Worm (Caenorhabditis elegans): Measurements from ENCODE around the gene tag-266.
A peak's percentile ranks its signal among the peaks of the same experiment; 100 is the strongest.

tag-266 gene

DNA sequence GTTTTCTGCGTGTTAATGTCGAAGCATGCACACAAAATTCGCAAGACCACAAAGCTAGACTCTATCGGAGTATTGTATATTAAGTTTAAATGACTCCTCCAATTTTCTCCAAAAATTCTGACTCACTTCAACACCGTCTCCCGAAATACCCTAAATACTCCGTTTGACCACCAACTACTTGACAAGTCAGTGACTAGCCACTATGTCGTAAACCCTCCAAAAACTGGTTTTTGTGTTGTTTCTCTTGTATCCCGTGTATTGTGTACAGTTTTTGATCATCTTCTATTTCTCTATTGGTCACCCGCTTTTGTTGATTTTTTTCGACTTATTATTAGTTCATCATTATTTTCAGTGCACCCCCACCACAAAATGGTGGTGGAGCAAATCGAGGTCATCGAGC lies 18.3 kb upstream of the tag-266 start, which contains the start of gene C09F5.1:
C09F5.1 (plus strand) TSS at position 353 of the 400 bp plus-strand sequence.
- TF ChIP-seq tbx-2 (tag; optimal IDR thresholded peaks at IDR 0.05) (no peak), grh-1 (GFP tag; IDR thresholded peaks at IDR 0.05) (peak; percentile 81), snu-23 (GFP tag; optimal IDR thresholded peaks at IDR 0.05) (peak; percentile 52), elt-3 (tag; optimal IDR thresholded peaks at IDR 0.05) (peak in 2 of 6 experiments; percentile 34 to 35), nhr-20 (tag; optimal IDR thresholded peaks at IDR 0.05) (peak; percentile 18), fos-1 (tag; optimal IDR thresholded peaks at IDR 0.05) (no peak), efl-1 (optimal IDR thresholded peaks at IDR 0.05) (no peak), efl-1 (GFP tag; optimal IDR thresholded peaks at IDR 0.05 in 1 of 2) (peak in 1 of 2 experiments; percentile 45), nhr-71 (tag; optimal IDR thresholded peaks at IDR 0.05) (peak; percentile 15), lin-35 (GFP tag; optimal IDR thresholded peaks at IDR 0.05) (peak in 1 of 2 experiments; percentile 37), blmp-1 (tag; optimal IDR thresholded peaks at IDR 0.05) (peak; percentile 66), nhr-84 (tag; optimal IDR thresholded peaks at IDR 0.05) (no peak), mdl-1 (tag; optimal IDR thresholded peaks at IDR 0.05) (no peak), nhr-47 (tag; optimal IDR thresholded peaks at IDR 0.05) (peak; percentile 1), C16A3.4 (tag; optimal IDR thresholded peaks at IDR 0.05) (peak; percentile 24), lsy-2 (tag; optimal IDR thresholded peaks at IDR 0.05) (peak in 1 of 2 experiments; percentile 16), nhr-85 (tag) (peak; percentile 60), lin-14 (GFP tag; optimal IDR thresholded peaks at IDR 0.05) (peak; percentile 62), nhr-90 (tag; optimal IDR thresholded peaks at IDR 0.05; ENCODE audit: poor library complexity) (peak; percentile 16)

DNA sequence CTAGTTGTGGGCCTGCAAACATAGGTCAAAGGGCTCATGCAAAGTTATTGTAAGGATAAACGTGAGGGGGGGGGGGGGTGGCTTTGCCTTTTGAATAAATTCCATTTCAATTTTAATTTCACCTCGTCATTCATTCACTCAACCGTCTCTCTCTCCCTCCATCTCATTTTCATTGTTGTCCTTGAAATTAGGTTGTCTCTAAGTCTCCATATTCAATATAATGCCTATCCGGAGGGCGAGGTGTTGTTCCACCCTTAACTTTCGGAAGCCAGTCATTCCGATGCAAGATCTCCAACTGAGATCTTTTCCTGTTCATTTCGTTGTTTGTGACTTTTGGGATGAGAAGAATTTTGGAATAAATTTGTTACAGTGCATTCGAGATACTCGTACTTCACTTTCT lies 17.2 kb upstream of the tag-266 start:
- peak; percentile 76 for TF ChIP-seq nhr-85 (tag)
- no peak for TF ChIP-seq C16A3.4 (tag; optimal IDR thresholded peaks at IDR 0.05)
- no peak for TF ChIP-seq isw-1 (GFP tag; IDR thresholded peaks at IDR 0.05)
- TF ChIP-seq blmp-1 (tag; optimal IDR thresholded peaks at IDR 0.05) = peak; percentile 95
- peak; percentile 77 for TF ChIP-seq lin-14 (GFP tag; optimal IDR thresholded peaks at IDR 0.05)
- TF ChIP-seq grh-1 (GFP tag; IDR thresholded peaks at IDR 0.05) = no peak
- peak; percentile 65 for TF ChIP-seq mep-1 (tag; optimal IDR thresholded peaks at IDR 0.05)
- TF ChIP-seq nhr-20 (tag; optimal IDR thresholded peaks at IDR 0.05) = peak; percentile 4

DNA sequence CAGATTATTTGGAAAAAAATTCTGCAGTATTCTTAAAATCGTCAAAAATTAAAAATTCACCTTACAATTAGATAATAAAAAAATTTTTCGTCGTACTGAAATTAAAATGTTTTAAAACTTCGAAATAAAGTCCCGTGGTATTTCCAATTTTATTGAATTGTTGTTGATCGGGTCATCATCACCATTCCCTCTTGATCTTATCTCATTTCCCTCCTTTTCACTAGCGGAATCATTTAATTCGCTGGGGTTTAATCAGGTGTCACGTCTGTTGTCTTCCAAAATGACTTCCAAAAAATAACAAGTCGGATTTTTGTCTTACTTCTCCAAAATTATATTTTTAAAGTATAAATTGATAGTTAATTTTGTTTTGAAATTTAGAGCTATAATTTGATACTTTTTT lies 16.6 kb upstream of the tag-266 start:
- TF ChIP-seq unc-130 (tag; optimal IDR thresholded peaks at IDR 0.05) (no peak), mep-1 (tag; optimal IDR thresholded peaks at IDR 0.05) (peak; percentile 15), elt-3 (tag; optimal IDR thresholded peaks at IDR 0.05) (peak in 1 of 6 experiments; percentile 60), snu-23 (GFP tag; optimal IDR thresholded peaks at IDR 0.05) (peak; percentile 9), mab-9 (GFP tag; IDR thresholded peaks at IDR 0.05) (no peak), lin-14 (GFP tag; optimal IDR thresholded peaks at IDR 0.05) (peak; percentile 45), blmp-1 (tag; optimal IDR thresholded peaks at IDR 0.05) (peak; percentile 85), nhr-20 (tag; optimal IDR thresholded peaks at IDR 0.05) (peak; percentile 4), nhr-85 (tag) (peak; percentile 77), ceh-63 (GFP tag; optimal IDR thresholded peaks at IDR 0.05) (no peak)

DNA sequence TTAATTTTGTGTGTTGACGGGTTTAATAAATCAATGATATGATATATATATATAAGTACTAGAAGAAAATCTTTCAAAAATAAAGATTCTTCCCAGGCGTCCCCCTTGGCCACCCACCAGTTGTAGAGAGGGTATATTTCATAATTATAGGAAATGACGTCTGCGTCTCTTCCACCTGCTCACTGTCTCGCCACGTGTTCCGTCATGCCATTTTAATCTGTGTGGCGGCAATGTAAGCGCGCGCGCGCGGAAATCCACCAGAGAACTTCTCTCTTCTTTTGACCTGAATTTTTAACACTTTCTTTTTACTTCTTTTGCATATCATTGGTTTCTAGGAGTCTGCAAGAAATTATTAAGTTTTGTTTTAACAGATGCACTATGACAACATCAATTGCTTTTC lies 14.3 kb upstream of the tag-266 start:
- peak; percentile 68 for TF ChIP-seq blmp-1 (tag; optimal IDR thresholded peaks at IDR 0.05)
- TF ChIP-seq skn-1 (tag; optimal IDR thresholded peaks at IDR 0.05) = peak; percentile 21
- no peak for TF ChIP-seq fkh-8 (tag; optimal IDR thresholded peaks at IDR 0.05)
- no peak for TF ChIP-seq efl-1 (optimal IDR thresholded peaks at IDR 0.05)
- peak in 1 of 2 experiments; percentile 28 for TF ChIP-seq efl-1 (GFP tag; optimal IDR thresholded peaks at IDR 0.05 in 1 of 2)

DNA sequence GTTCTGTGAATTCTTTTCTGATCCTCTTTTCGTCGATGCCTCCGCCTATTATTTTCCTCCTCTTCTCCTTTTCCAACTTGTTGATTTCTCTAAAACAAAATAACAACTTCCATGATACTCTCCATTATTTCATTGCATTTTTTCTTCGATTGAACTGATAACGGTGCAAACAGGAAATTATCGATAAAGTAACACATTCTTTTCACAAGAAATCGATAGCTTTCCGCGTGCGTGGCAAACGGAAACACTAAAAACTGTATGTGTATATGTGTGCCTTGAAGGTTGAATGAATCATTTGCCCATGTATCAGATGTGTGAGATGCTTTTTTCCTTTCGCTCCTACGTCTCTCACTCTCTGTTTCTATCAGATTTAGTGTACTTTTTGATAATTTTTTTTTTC lies 11.6 kb upstream of the tag-266 start:
- TF ChIP-seq lin-35 (GFP tag; optimal IDR thresholded peaks at IDR 0.05) (peak in 1 of 2 experiments; percentile 15), nhr-90 (tag; optimal IDR thresholded peaks at IDR 0.05; ENCODE audit: poor library complexity) (peak; percentile 2), ama-1 (optimal IDR thresholded peaks at IDR 0.05) (no peak), efl-1 (optimal IDR thresholded peaks at IDR 0.05) (no peak), efl-1 (GFP tag; optimal IDR thresholded peaks at IDR 0.05 in 1 of 2) (peak in 1 of 2 experiments; percentile 3), lin-14 (GFP tag; optimal IDR thresholded peaks at IDR 0.05) (peak; percentile 42), nhr-85 (tag) (peak; percentile 43), mdl-1 (tag; optimal IDR thresholded peaks at IDR 0.05) (no peak), elt-2 (tag; optimal IDR thresholded peaks at IDR 0.05) (peak; percentile 44)

DNA sequence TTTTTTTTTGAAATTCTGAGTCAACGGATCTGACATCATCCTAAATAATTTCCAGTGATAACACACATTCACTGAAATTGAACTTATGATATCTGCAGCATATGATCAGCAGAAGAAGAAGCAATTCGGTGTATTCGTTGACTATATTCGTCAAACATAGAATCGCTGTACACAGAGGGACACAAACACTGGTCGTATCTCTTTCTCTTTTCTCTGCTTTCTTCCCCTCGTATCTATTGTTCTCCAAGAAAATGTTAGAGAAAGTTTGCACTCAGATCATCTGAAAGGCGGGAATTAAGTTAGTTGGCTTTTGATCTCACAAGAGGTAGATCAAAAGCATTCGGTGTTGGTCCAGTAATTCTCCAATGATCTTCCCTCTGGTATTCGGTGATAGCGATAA lies 10.5 kb upstream of the tag-266 start:
- peak; percentile 46 for TF ChIP-seq nhr-85 (tag)
- peak; percentile 92 for TF ChIP-seq blmp-1 (tag; optimal IDR thresholded peaks at IDR 0.05)
- no peak for TF ChIP-seq snpc-4 (tag; optimal IDR thresholded peaks at IDR 0.05)
